Worm (Caenorhabditis elegans): Measurements from ENCODE around the gene ZK643.2.

The ZK643.2 gene

ce11 chrIII:8926512-8926911 lies 29.8 kb upstream of the ZK643.2 start:
- TF ChIP-seq mdl-1 (tag; optimal IDR thresholded peaks at IDR 0.05) (peak; percentile 7), elt-3 (tag; optimal IDR thresholded peaks at IDR 0.05) (no peak), nfya-1 (tag; optimal IDR thresholded peaks at IDR 0.05; ENCODE audit: insufficient read depth) (peak; percentile 28)

ce11 chrIII:8929723-8930122 lies 26.6 kb upstream of the ZK643.2 start, which contains the start of gene arrd-15:
Gene arrd-15, plus strand, starts transcription at chrIII:8930023.
- TF ChIP-seq nhr-11 (tag; optimal IDR thresholded peaks at IDR 0.05) (no peak), unc-62 (GFP tag; optimal IDR thresholded peaks at IDR 0.05) (no peak), nhr-77 (tag; optimal IDR thresholded peaks at IDR 0.05) (no peak), ztf-11 (tag; optimal IDR thresholded peaks at IDR 0.05) (no peak), pqm-1 (tag; optimal IDR thresholded peaks at IDR 0.05) (no peak), R02D3.7 (tag; optimal IDR thresholded peaks at IDR 0.05) (no peak), nhr-237 (tag; optimal IDR thresholded peaks at IDR 0.05) (no peak), hmg-11 (tag; optimal IDR thresholded peaks at IDR 0.05) (no peak), sea-2 (GFP tag; optimal IDR thresholded peaks at IDR 0.05) (no peak), nhr-28 (tag; optimal IDR thresholded peaks at IDR 0.05) (no peak), lin-15B (tag; optimal IDR thresholded peaks at IDR 0.05) (no peak), fkh-2 (tag; optimal IDR thresholded peaks at IDR 0.05) (no peak), ztf-4 (tag; optimal IDR thresholded peaks at IDR 0.05) (no peak), ama-1 (optimal IDR thresholded peaks at IDR 0.05) (no peak), nhr-12 (tag; optimal IDR thresholded peaks at IDR 0.05) (no peak)

- TF ChIP-seq lin-39 (tag; optimal IDR thresholded peaks at IDR 0.05) (peak; percentile 74), nhr-11 (tag; optimal IDR thresholded peaks at IDR 0.05) (no peak), nfya-1 (tag; optimal IDR thresholded peaks at IDR 0.05; ENCODE audit: insufficient read depth) (peak; percentile 5)
These were observed 22.6 kb upstream of the ZK643.2 start for ce11 chrIII:8933696-8934095.

- TF ChIP-seq lin-39 (tag; optimal IDR thresholded peaks at IDR 0.05) (no peak), nhr-23 (tag; optimal IDR thresholded peaks at IDR 0.05) (no peak)
These were observed 22.0 kb upstream of the ZK643.2 start for ce11 chrIII:8934378-8934777.

ce11 chrIII:8937571-8937970 lies 18.8 kb upstream of the ZK643.2 start:
- TF ChIP-seq fos-1 (tag; optimal IDR thresholded peaks at IDR 0.05) (no peak), unc-39 (tag; optimal IDR thresholded peaks at IDR 0.05) (no peak), daf-12 (tag; optimal IDR thresholded peaks at IDR 0.05) (no peak), nhr-43 (tag; optimal IDR thresholded peaks at IDR 0.05; ENCODE audit: poor library complexity, severe bottlenecking) (peak; percentile 72), egl-5 (tag; optimal IDR thresholded peaks at IDR 0.05) (peak; percentile 57), egl-27 (tag; optimal IDR thresholded peaks at IDR 0.05) (peak; percentile 20), skn-1 (tag; optimal IDR thresholded peaks at IDR 0.05) (peak; percentile 78), elt-2 (tag; optimal IDR thresholded peaks at IDR 0.05) (peak; percentile 62), snpc-4 (tag; optimal IDR thresholded peaks at IDR 0.05) (peak; percentile 41), nfya-1 (tag; optimal IDR thresholded peaks at IDR 0.05; ENCODE audit: insufficient read depth) (peak; percentile 71), elt-3 (tag; optimal IDR thresholded peaks at IDR 0.05) (no peak), lin-15B (tag; optimal IDR thresholded peaks at IDR 0.05) (peak; percentile 39), nhr-25 (tag; optimal IDR thresholded peaks at IDR 0.05) (peak; percentile 26), tbx-2 (tag; optimal IDR thresholded peaks at IDR 0.05) (peak; percentile 67), lsy-12 (tag; optimal IDR thresholded peaks at IDR 0.05) (peak; percentile 65), fkh-10 (GFP tag; optimal IDR thresholded peaks at IDR 0.05) (no peak), ceh-82 (tag; optimal IDR thresholded peaks at IDR 0.05) (peak; percentile 9), lin-39 (tag; optimal IDR thresholded peaks at IDR 0.05) (peak; percentile 82), hmg-11 (tag; optimal IDR thresholded peaks at IDR 0.05) (peak; percentile 90)

- TF ChIP-seq nhr-28 (tag; optimal IDR thresholded peaks at IDR 0.05) (no peak), unc-62 (GFP tag; optimal IDR thresholded peaks at IDR 0.05) (no peak), nfya-1 (tag; optimal IDR thresholded peaks at IDR 0.05; ENCODE audit: insufficient read depth) (no peak), fkh-10 (GFP tag; optimal IDR thresholded peaks at IDR 0.05) (no peak), tbx-2 (tag; optimal IDR thresholded peaks at IDR 0.05) (no peak), lin-39 (tag; optimal IDR thresholded peaks at IDR 0.05) (no peak), mml-1 (tag; optimal IDR thresholded peaks at IDR 0.05) (no peak), nhr-12 (tag; optimal IDR thresholded peaks at IDR 0.05) (no peak), ztf-4 (tag; optimal IDR thresholded peaks at IDR 0.05) (no peak), nhr-43 (tag; optimal IDR thresholded peaks at IDR 0.05; ENCODE audit: poor library complexity, severe bottlenecking) (no peak), zag-1 (tag; optimal IDR thresholded peaks at IDR 0.05) (no peak), ama-1 (optimal IDR thresholded peaks at IDR 0.05) (no peak), lsy-12 (tag; optimal IDR thresholded peaks at IDR 0.05) (no peak)
These were observed 12.0 kb upstream of the ZK643.2 start, which contains the start of gene dhrr-1 for ce11 chrIII:8944357-8944756. Gene dhrr-1, plus strand, starts transcription at chrIII:8944657.
